Worm (Caenorhabditis elegans) whole organism, L1 larva: ENCODE results near the gene apn-1.

Experiments
- C16A3.4 ChIP-seq: fragments of 150-350 bp; optimal IDR thresholded peaks from 2 replicates; lab custom pipeline; 2014; ENCODE audit warnings: missing biosample characterization, missing genetic modification characterization
- Y116A8C.19 ChIP-seq: sonication (generic microtip); optimal IDR thresholded peaks from 2 replicates; lab custom pipeline; 2016; ENCODE audit warnings: missing compliant biosample characterization, missing genetic modification characterization, borderline replicate concordance
- aha-1 ChIP-seq: fragments of 150-350 bp; optimal IDR thresholded peaks from 2 replicates; lab custom pipeline; 2014; ENCODE audit warnings: missing biosample characterization, missing genetic modification characterization
- alr-1 ChIP-seq: fragments of 200-800 bp; sonication (Bioruptor generic); optimal IDR thresholded peaks from 2 replicates; lab custom pipeline; 2018; ENCODE audit warnings: borderline replicate concordance, mild to moderate bottlenecking, missing genetic modification characterization, missing compliant biosample characterization
- blmp-1 ChIP-seq: fragments of 150-350 bp; optimal IDR thresholded peaks from 2 replicates; lab custom pipeline; 2014; ENCODE audit warnings: missing biosample characterization, missing genetic modification characterization
- ceh-82 ChIP-seq, 3 experiments: fragments of 150-350 bp in 1 of 3; sonication (generic microtip) in 2 of 3; optimal IDR thresholded peaks; 2 replicates each; lab custom pipeline; 2014 to 2017; ENCODE audit warnings: missing biosample characterization in 3 of 3, missing genetic modification characterization in 3 of 3
- ces-1 ChIP-seq: fragments of 150-350 bp; optimal IDR thresholded peaks from 2 replicates; lab custom pipeline; 2014; ENCODE audit warnings: missing biosample characterization, missing genetic modification reagents, missing genetic modification characterization
- efl-1 ChIP-seq, 4 experiments: fragments of 150-350 bp; optimal IDR thresholded peaks in 3 of 4; peaks in 1 of 4; 1 replicate in 1 of 4; 2 replicates in 3 of 4; lab custom pipeline; 2014; ENCODE audit warnings: missing biosample characterization in 2 of 4, missing genetic modification characterization in 2 of 4, missing genetic modification reagents in 2 of 4
- efl-3 ChIP-seq: fragments of 200-800 bp; sonication (Bioruptor generic); optimal IDR thresholded peaks from 2 replicates; lab custom pipeline; 2018; ENCODE audit warnings: mild to moderate bottlenecking, missing genetic modification characterization, missing compliant biosample characterization
- elt-2 ChIP-seq: sonication (generic microtip); optimal IDR thresholded peaks from 2 replicates; lab custom pipeline; 2016; ENCODE audit warnings: missing genetic modification characterization, mild to moderate bottlenecking, inconsistent platforms, missing compliant biosample characterization, missing genetic modification reagents
- elt-3 ChIP-seq, 6 experiments: fragments of 150-350 bp in 1 of 6; sonication (generic microtip); optimal IDR thresholded peaks; 2 replicates each; lab custom pipeline; 2017 to 2018; ENCODE audit warnings: missing biosample characterization in 6 of 6, missing genetic modification characterization in 6 of 6, inconsistent platforms in 1 of 6
- ets-5 ChIP-seq: fragments of 200-800 bp; sonication (Bioruptor generic); IDR thresholded peaks from 2 replicates; pipeline ENCODE4 v1.3.6; 2022; ENCODE audit warnings: missing genetic modification characterization, missing compliant biosample characterization
- fkh-10 ChIP-seq: sonication (generic microtip); optimal IDR thresholded peaks from 2 replicates; lab custom pipeline; 2017; ENCODE audit warnings: missing biosample characterization, missing genetic modification reagents, missing genetic modification characterization
- hlh-4 ChIP-seq: sonication (generic microtip); optimal IDR thresholded peaks from 2 replicates; lab custom pipeline; 2016; ENCODE audit warnings: mild to moderate bottlenecking, missing genetic modification characterization, missing compliant biosample characterization
- irx-1 ChIP-seq: sonication (generic microtip); optimal IDR thresholded peaks from 2 replicates; lab custom pipeline; 2016; ENCODE audit warnings: missing genetic modification characterization, missing compliant biosample characterization
- isw-1 ChIP-seq: fragments of 200-800 bp; sonication (Bioruptor generic); IDR thresholded peaks from 2 replicates; pipeline ENCODE4 v1.3.6; 2022; ENCODE audit warnings: missing genetic modification characterization, missing compliant biosample characterization
- lin-14 ChIP-seq: fragments of 200-800 bp; sonication (Bioruptor generic); optimal IDR thresholded peaks from 2 replicates; lab custom pipeline; 2018; ENCODE audit warnings: mild to moderate bottlenecking, missing genetic modification characterization, moderate library complexity, missing compliant biosample characterization
- lin-15B ChIP-seq: fragments of 150-350 bp; sonication (generic microtip); optimal IDR thresholded peaks from 3 replicates; lab custom pipeline; 2014; ENCODE audit warnings: missing biosample characterization, missing genetic modification characterization
- lin-35 ChIP-seq, 2 experiments: fragments of 150-350 bp; optimal IDR thresholded peaks; 2 replicates each; lab custom pipeline; 2014; ENCODE audit warnings: missing biosample characterization in 2 of 2, missing genetic modification characterization in 2 of 2, missing genetic modification reagents in 2 of 2
- lin-39 ChIP-seq: fragments of 150-350 bp; optimal IDR thresholded peaks from 2 replicates; lab custom pipeline; 2014; ENCODE audit warnings: missing biosample characterization, missing genetic modification reagents, missing genetic modification characterization
- lir-3 ChIP-seq: sonication (generic microtip); optimal IDR thresholded peaks from 2 replicates; lab custom pipeline; 2016; ENCODE audit warnings: mild to moderate bottlenecking, missing genetic modification characterization, moderate library complexity, missing compliant biosample characterization; ENCODE audit not compliant: poor library complexity
- lsy-2 ChIP-seq, 2 experiments: fragments of 150-350 bp; optimal IDR thresholded peaks; 2 replicates each; lab custom pipeline; 2014; ENCODE audit warnings: missing biosample characterization in 2 of 2, missing genetic modification characterization in 2 of 2
- mab-9 ChIP-seq: fragments of 200-800 bp; sonication (Bioruptor generic); IDR thresholded peaks from 2 replicates; pipeline ENCODE4 v1.3.6; 2022; ENCODE audit warnings: missing genetic modification reagents, missing genetic modification characterization, missing compliant biosample characterization
- mdl-1 ChIP-seq, 2 experiments: fragments of 150-350 bp; optimal IDR thresholded peaks; 2 replicates each; lab custom pipeline; 2014 to 2017; ENCODE audit warnings: missing biosample characterization in 2 of 2, missing genetic modification characterization in 2 of 2, inconsistent platforms in 1 of 2
- mep-1 ChIP-seq: fragments of 150-350 bp; optimal IDR thresholded peaks from 2 replicates; lab custom pipeline; 2014; ENCODE audit warnings: missing biosample characterization, missing genetic modification characterization
- nhr-11 ChIP-seq: fragments of 150-350 bp; optimal IDR thresholded peaks from 2 replicates; lab custom pipeline; 2014; ENCODE audit warnings: missing biosample characterization, missing genetic modification characterization
- nhr-12 ChIP-seq: sonication (generic microtip); optimal IDR thresholded peaks from 2 replicates; lab custom pipeline; 2017; ENCODE audit warnings: missing biosample characterization, missing genetic modification characterization
- nhr-19 ChIP-seq: fragments of 200-800 bp; sonication (Bioruptor generic); conservative IDR thresholded peaks from 2 replicates; pipeline ENCODE4 v1.3.6; 2022; ENCODE audit warnings: missing genetic modification characterization, missing compliant biosample characterization
- nhr-20 ChIP-seq: sonication (generic microtip); optimal IDR thresholded peaks from 2 replicates; lab custom pipeline; 2016; ENCODE audit warnings: mild to moderate bottlenecking, missing genetic modification characterization, missing compliant biosample characterization
- nhr-237 ChIP-seq: fragments of 150-350 bp; optimal IDR thresholded peaks from 2 replicates; lab custom pipeline; 2014; ENCODE audit warnings: missing biosample characterization, missing genetic modification characterization
- nhr-47 ChIP-seq: sonication (generic microtip); optimal IDR thresholded peaks from 2 replicates; lab custom pipeline; 2016; ENCODE audit warnings: mild to moderate bottlenecking, missing genetic modification characterization, moderate library complexity, missing compliant biosample characterization
- nhr-71 ChIP-seq: sonication (generic microtip); optimal IDR thresholded peaks from 2 replicates; lab custom pipeline; 2016; ENCODE audit warnings: mild to moderate bottlenecking, missing genetic modification characterization, moderate library complexity, missing compliant biosample characterization
- nhr-76 ChIP-seq: sonication (generic microtip); optimal IDR thresholded peaks from 2 replicates; lab custom pipeline; 2017; ENCODE audit warnings: missing biosample characterization, missing genetic modification characterization
- nhr-84 ChIP-seq: sonication (generic microtip); optimal IDR thresholded peaks from 2 replicates; lab custom pipeline; 2017; ENCODE audit warnings: missing biosample characterization, missing genetic modification characterization
- nhr-85 ChIP-seq: sonication (generic microtip); peaks from one replicate; lab custom pipeline; 2016; ENCODE audit warnings: missing genetic modification characterization, inconsistent platforms, missing compliant biosample characterization
- rnt-1 ChIP-seq: sonication (generic microtip); optimal IDR thresholded peaks from 2 replicates; lab custom pipeline; 2016; ENCODE audit warnings: mild to moderate bottlenecking, missing genetic modification characterization, moderate library complexity, missing compliant biosample characterization
- snpc-4 ChIP-seq: fragments of 150-350 bp; optimal IDR thresholded peaks from 2 replicates; lab custom pipeline; 2014; ENCODE audit warnings: missing biosample characterization, missing genetic modification characterization
- snu-23 ChIP-seq: sonication (generic microtip); optimal IDR thresholded peaks from 2 replicates; lab custom pipeline; 2016; ENCODE audit warnings: missing genetic modification characterization, missing compliant biosample characterization
- sox-4 ChIP-seq: sonication (generic microtip); optimal IDR thresholded peaks from 2 replicates; lab custom pipeline; 2016; ENCODE audit warnings: missing genetic modification characterization, missing compliant biosample characterization
- sup-37 ChIP-seq: fragments of 200-800 bp; sonication (Bioruptor generic); optimal IDR thresholded peaks from 2 replicates; lab custom pipeline; 2018; ENCODE audit warnings: mild to moderate bottlenecking, missing genetic modification characterization, missing compliant biosample characterization
- swsn-7 ChIP-seq: sonication (generic microtip); optimal IDR thresholded peaks from 2 replicates; lab custom pipeline; 2016; ENCODE audit warnings: missing genetic modification characterization, missing compliant biosample characterization
- tbx-2 ChIP-seq: sonication (generic microtip); optimal IDR thresholded peaks from 2 replicates; lab custom pipeline; 2016; ENCODE audit warnings: missing genetic modification characterization, missing compliant biosample characterization
- unc-130 ChIP-seq: fragments of 150-350 bp; optimal IDR thresholded peaks from 2 replicates; lab custom pipeline; 2017; ENCODE audit warnings: missing biosample characterization, missing genetic modification characterization, inconsistent platforms
- unc-98 ChIP-seq: fragments of 200-800 bp; sonication (Bioruptor generic); IDR thresholded peaks from 2 replicates; pipeline ENCODE4 v1.3.6; 2022; ENCODE audit warnings: missing genetic modification characterization, missing compliant biosample characterization
- vab-15 ChIP-seq: sonication (generic microtip); optimal IDR thresholded peaks from 2 replicates; lab custom pipeline; 2017; ENCODE audit warnings: missing genotype, mild to moderate bottlenecking, missing genetic modification characterization, missing compliant biosample characterization
- ztf-11 ChIP-seq, 2 experiments: sonication (generic microtip); optimal IDR thresholded peaks; 2 replicates each; lab custom pipeline; 2016 to 2017; ENCODE audit warnings: missing genetic modification characterization in 2 of 2, missing biosample characterization in 1 of 2, missing compliant biosample characterization in 1 of 2

Gene apn-1

DNA sequence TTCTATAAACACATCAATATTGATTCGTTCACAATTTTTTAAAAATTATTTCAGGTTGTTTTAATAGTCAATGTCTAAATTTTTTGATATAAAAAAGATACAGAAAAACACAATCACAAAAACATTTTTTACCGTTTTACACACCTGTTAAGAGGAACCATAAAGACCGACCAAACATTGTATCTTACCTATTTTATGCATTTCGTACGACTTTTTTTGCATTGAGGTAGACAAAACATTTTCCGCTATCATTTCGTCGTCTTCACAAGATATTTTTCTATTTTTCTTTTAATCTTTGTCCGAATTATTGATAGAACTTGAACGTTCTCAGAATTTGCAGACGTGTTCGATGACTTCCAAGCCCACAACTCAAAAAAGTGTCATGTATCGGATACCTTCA, 39.0 kb upstream of the apn-1 start, which contains the start of gene glna-2:
TSS of gene glna-2 (plus strand) at position 301 of the 400 bp plus-strand sequence.
- TF ChIP-seq tbx-2 (tag; lab: Kevin White, UChicago) (no peak), nhr-76 (no peak), lin-39 (no peak), nhr-237 (no peak), ceh-82 (tag; optimal IDR thresholded peaks at IDR 0.05; lab: Kevin White, UChicago) (no peak), efl-3 (GFP tag; lab: Kevin White, UChicago) (no peak), mdl-1 (tag; optimal IDR thresholded peaks at IDR 0.05; lab: Kevin White, UChicago) (no peak), nhr-12 (no peak), sox-4 (tag; lab: Kevin White, UChicago) (no peak), nhr-85 (no peak), fkh-10 (GFP tag; lab: Kevin White, UChicago) (no peak)

DNA sequence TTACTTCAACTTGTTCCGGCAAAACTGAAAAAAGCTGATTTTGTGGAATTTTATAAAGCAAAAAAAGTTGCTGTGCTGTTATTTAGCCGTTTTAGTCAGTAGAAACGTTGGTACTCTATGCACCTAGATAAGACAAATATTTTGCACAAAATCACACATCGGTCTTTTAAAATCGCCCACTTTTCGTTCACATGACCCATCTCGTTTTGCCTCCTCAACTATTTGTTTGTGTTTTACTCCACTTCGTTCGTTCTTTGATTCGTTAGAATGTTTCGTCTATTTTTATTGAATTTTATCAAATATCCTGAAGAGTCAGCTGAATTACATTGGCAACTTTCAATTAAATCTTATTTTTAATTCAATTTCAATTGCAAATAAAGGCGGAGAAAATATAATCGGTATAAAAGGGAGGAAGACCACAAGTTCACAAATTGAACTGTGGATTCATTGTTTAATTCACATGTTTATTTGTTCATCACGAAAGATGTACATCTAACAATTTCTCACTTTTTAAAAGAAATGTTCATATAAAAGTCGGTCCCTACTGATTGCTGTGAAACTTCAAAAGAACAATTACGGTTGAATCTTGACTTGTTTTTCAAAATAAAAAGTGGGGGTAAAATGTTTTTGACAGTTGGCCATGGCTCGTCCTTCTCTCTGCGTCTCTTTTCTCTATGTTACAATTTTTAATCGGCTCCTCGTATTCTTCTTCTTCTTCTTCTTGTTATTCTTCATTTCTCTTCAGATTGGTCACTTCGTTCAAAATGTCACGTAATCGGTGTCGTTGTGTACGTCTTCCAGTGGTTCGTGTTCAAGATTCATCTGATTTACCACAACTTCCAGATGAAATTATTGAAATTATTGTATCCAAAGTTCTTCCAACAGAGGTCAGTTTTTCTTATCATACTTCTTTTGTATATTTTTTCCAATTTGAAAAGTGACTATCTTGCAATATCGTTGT, 35.0 kb upstream of the apn-1 start, which contains the start of gene DH11.2:
TSS of gene DH11.2 (plus strand) at position 746 of the 961 bp plus-strand sequence.
- TF ChIP-seq lir-3 (tag; lab: Kevin White, UChicago) (peak; percentile 27), efl-1 (optimal IDR thresholded peaks at IDR 0.05; lab: Kevin White, UChicago) (no peak), efl-1 (GFP tag; optimal IDR thresholded peaks at IDR 0.05 in 1 of 2; lab: Kevin White, UChicago) (peak in 1 of 2 experiments; percentile 68), aha-1 (no peak), isw-1 (GFP tag; lab: Robert Waterston, UW) (no peak), nhr-71 (tag; lab: Kevin White, UChicago) (peak; percentile 73), lin-14 (GFP tag; lab: Kevin White, UChicago) (peak; percentile 33), ceh-82 (tag; optimal IDR thresholded peaks at IDR 0.05; lab: Kevin White, UChicago) (no peak), tbx-2 (tag; lab: Kevin White, UChicago) (peak; percentile 17), lsy-2 (tag; optimal IDR thresholded peaks at IDR 0.05; lab: Kevin White, UChicago) (peak in 1 of 2 experiments; percentile 1), swsn-7 (tag; lab: Kevin White, UChicago) (peak; percentile 21), Y116A8C.19 (no peak), lin-15B (tag; lab: Kevin White, UChicago) (no peak), unc-130 (tag; lab: Kevin White, UChicago) (peak; percentile 62), mep-1 (tag; lab: Kevin White, UChicago) (peak; percentile 37), sup-37 (GFP tag; lab: Kevin White, UChicago) (peak; percentile 34), lin-35 (GFP tag; optimal IDR thresholded peaks at IDR 0.05; lab: Kevin White, UChicago) (peak; percentile 1 to 43), elt-2 (tag; lab: Kevin White, UChicago) (peak; percentile 49), C16A3.4 (tag; lab: Kevin White, UChicago) (peak; percentile 44), fkh-10 (GFP tag; lab: Kevin White, UChicago) (no peak), nhr-12 (no peak), mdl-1 (tag; optimal IDR thresholded peaks at IDR 0.05; lab: Kevin White, UChicago) (peak in 1 of 2 experiments; percentile 62), nhr-19 (GFP tag; lab: Robert Waterston, UW) (peak; percentile 51), ces-1 (GFP tag; lab: Kevin White, UChicago) (no peak), nhr-20 (tag; lab: Kevin White, UChicago) (peak; percentile 65), snu-23 (GFP tag; lab: Kevin White, UChicago) (peak; percentile 39), nhr-11 (tag; lab: Kevin White, UChicago) (no peak), elt-3 (tag; optimal IDR thresholded peaks at IDR 0.05; lab: Kevin White, UChicago) (peak in 1 of 6 experiments; percentile 56), blmp-1 (tag; lab: Kevin White, UChicago) (peak; percentile 61), nhr-85 (peak; percentile 74)

DNA sequence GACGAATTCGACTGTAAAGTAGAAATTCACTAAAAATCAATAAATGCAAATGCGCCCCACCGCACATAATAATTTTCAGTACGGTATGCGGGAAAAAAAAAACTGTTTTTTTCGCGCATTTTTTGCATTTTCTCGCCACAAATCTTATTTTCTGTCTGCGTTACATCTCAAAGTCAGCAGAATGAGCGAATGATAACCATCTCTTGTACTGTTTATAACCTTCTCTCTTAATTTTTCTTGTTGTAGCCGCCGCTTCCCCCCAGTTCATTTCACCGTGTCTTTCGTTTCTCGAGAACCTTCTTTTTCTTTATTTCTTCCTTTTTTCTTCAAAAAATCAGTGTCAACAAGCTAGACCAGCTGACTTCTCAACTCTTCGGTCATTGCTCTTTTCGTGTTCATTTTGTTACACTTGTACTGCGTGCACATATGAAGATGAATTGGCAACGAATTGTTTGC, 31.9 kb upstream of the apn-1 start:
- TF ChIP-seq mab-9 (GFP tag; lab: Robert Waterston, UW) = no peak
- no peak for TF ChIP-seq alr-1
- no peak for TF ChIP-seq nhr-84 (tag; lab: Kevin White, UChicago)
- no peak for TF ChIP-seq aha-1
- no peak for TF ChIP-seq ztf-11 (tag; optimal IDR thresholded peaks at IDR 0.05; lab: Kevin White, UChicago)
- no peak for TF ChIP-seq ets-5 (GFP tag; lab: Robert Waterston, UW)
- no peak for TF ChIP-seq hlh-4 (tag; lab: Kevin White, UChicago)
- TF ChIP-seq unc-98 (GFP tag; lab: Robert Waterston, UW) = no peak
- peak; percentile 31 for TF ChIP-seq rnt-1 (tag; lab: Kevin White, UChicago)
- no peak for TF ChIP-seq snpc-4 (tag; lab: Kevin White, UChicago)
- no peak for TF ChIP-seq ceh-82 (tag; optimal IDR thresholded peaks at IDR 0.05; lab: Kevin White, UChicago)
- no peak for TF ChIP-seq vab-15
- no peak for TF ChIP-seq nhr-47 (tag; lab: Kevin White, UChicago)
- TF ChIP-seq nhr-12 = no peak
- no peak for TF ChIP-seq sox-4 (tag; lab: Kevin White, UChicago)
- TF ChIP-seq irx-1 = no peak
- TF ChIP-seq lin-15B (tag; lab: Kevin White, UChicago) = no peak
